Fruit fly (Drosophila melanogaster) Kc167 (cell line): ENCODE results near the gene CG14346.

Experiments used
- Myc ChIP-seq: fragments of >200 bp; optimal IDR thresholded peaks from 2 replicates; lab custom pipeline; 2017; ENCODE audit warnings: missing external identifiers
- Sin3A ChIP-seq: fragments of >200 bp; optimal IDR thresholded peaks from 2 replicates; lab custom pipeline; 2018; ENCODE audit warnings: missing external identifiers
- h ChIP-seq: fragments of >200 bp; optimal IDR thresholded peaks from 3 replicates; lab custom pipeline; 2018; ENCODE audit warnings: missing external identifiers
- insv ChIP-seq: fragments of >200 bp; optimal IDR thresholded peaks from 3 replicates; lab custom pipeline; 2018; ENCODE audit warnings: missing external identifiers
- psq ChIP-seq: fragments of >200 bp; optimal IDR thresholded peaks from 2 replicates; lab custom pipeline; 2017; ENCODE audit warnings: missing external identifiers

dm6 chr2L:1355824-1356223 is 12.0 kb upstream of the CG14346 start, which contains the start of gene CG5565:
- TF ChIP-seq psq (lab: Kevin White, UChicago) (no peak), Myc (lab: Kevin White, UChicago) (no peak), h (lab: Kevin White, UChicago) (no peak), Sin3A (lab: Kevin White, UChicago) (no peak), insv (lab: Kevin White, UChicago) (no peak)
